Fruit fly (Drosophila melanogaster) whole organism, embryonic: ENCODE results near the gene CG6652.

Experiments
- Adf1 ChIP-seq: fragments of 200-800 bp; sonication (Bioruptor generic); IDR thresholded peaks from 2 replicates; pipeline ENCODE4 v1.3.6; 2022; ENCODE audit warnings: missing biosample characterization, missing genetic modification characterization
- Antp ChIP-seq: fragments of 200-800 bp; sonication (Bioruptor generic); optimal IDR thresholded peaks from 3 replicates; lab custom pipeline; 2016; ENCODE audit warnings: missing biosample characterization, missing genetic modification characterization
- Atf3 ChIP-seq: fragments of 200-800 bp; sonication (Bioruptor generic); optimal IDR thresholded peaks from 3 replicates; lab custom pipeline; 2016; ENCODE audit warnings: missing biosample characterization, missing genetic modification characterization
- B-H1 ChIP-seq: fragments of 200-800 bp; sonication (Bioruptor generic); IDR thresholded peaks from 3 replicates; pipeline ENCODE4 v1.3.6; 2022; ENCODE audit warnings: missing biosample characterization, missing genetic modification characterization
- BEAF-32 ChIP-seq: fragments of 200-800 bp; sonication (Bioruptor generic); optimal IDR thresholded peaks from 3 replicates; lab custom pipeline; 2017; ENCODE audit warnings: missing biosample characterization, missing genetic modification characterization, mild to moderate bottlenecking, moderate library complexity, missing genetic modification reagents
- Bdp1 ChIP-seq: fragments of 200-800 bp; sonication (Bioruptor generic); optimal IDR thresholded peaks from 3 replicates; lab custom pipeline; 2016; ENCODE audit warnings: missing biosample characterization, missing genetic modification characterization
- BtbVII ChIP-seq: fragments of 200-800 bp; sonication (Bioruptor generic); optimal IDR thresholded peaks from 3 replicates; lab custom pipeline; 2017; ENCODE audit warnings: missing biosample characterization, mild to moderate bottlenecking, missing genetic modification characterization
- CG10147 ChIP-seq: fragments of 200-800 bp; sonication (Bioruptor generic); optimal IDR thresholded peaks from 2 replicates; lab custom pipeline; 2019; ENCODE audit warnings: missing biosample characterization, mild to moderate bottlenecking, missing genetic modification characterization, moderate library complexity
- CG11398 ChIP-seq: fragments of 200-800 bp; sonication (Bioruptor generic); optimal IDR thresholded peaks from 2 replicates; lab custom pipeline; 2016; ENCODE audit warnings: missing biosample characterization, missing genetic modification characterization
- CG11723 ChIP-seq: fragments of 200-800 bp; sonication (Bioruptor generic); optimal IDR thresholded peaks from 2 replicates; lab custom pipeline; 2017; ENCODE audit warnings: missing biosample characterization, mild to moderate bottlenecking, missing genetic modification characterization
- CG13296 ChIP-seq: fragments of 200-800 bp; sonication (Bioruptor generic); optimal IDR thresholded peaks from 3 replicates; lab custom pipeline; 2018; ENCODE audit warnings: missing biosample characterization, mild to moderate bottlenecking, missing genetic modification characterization
- CG13424 ChIP-seq: fragments of 200-800 bp; sonication (Bioruptor generic); optimal IDR thresholded peaks from 2 replicates; lab custom pipeline; 2019; ENCODE audit warnings: missing biosample characterization, mild to moderate bottlenecking, missing genetic modification characterization, moderate library complexity
- CG15269 ChIP-seq: fragments of 200-800 bp; sonication (Bioruptor generic); optimal IDR thresholded peaks from 2 replicates; lab custom pipeline; 2018; ENCODE audit warnings: missing biosample characterization, mild to moderate bottlenecking, missing genetic modification characterization, moderate library complexity
- CG17802 ChIP-seq: fragments of 200-800 bp; sonication (Bioruptor generic); optimal IDR thresholded peaks from 2 replicates; lab custom pipeline; 2018; ENCODE audit warnings: missing biosample characterization, mild to moderate bottlenecking, missing genetic modification characterization, moderate library complexity
- CG17912 ChIP-seq: fragments of 200-800 bp; sonication (Bioruptor generic); optimal IDR thresholded peaks from 2 replicates; lab custom pipeline; 2018; ENCODE audit warnings: missing biosample characterization, mild to moderate bottlenecking, missing genetic modification characterization
- CG18476 ChIP-seq: fragments of 200-800 bp; sonication (Bioruptor generic); optimal IDR thresholded peaks from 2 replicates; lab custom pipeline; 2016; ENCODE audit warnings: missing biosample characterization, mild to moderate bottlenecking, missing genetic modification characterization
- CG2889 ChIP-seq: fragments of 200-800 bp; sonication (Bioruptor generic); IDR thresholded peaks from 3 replicates; pipeline ENCODE4 v1.3.6; 2022; ENCODE audit warnings: missing biosample characterization, missing genetic modification characterization
- CG33557 ChIP-seq: fragments of 200-800 bp; sonication (Bioruptor generic); optimal IDR thresholded peaks from 2 replicates; lab custom pipeline; 2019; ENCODE audit warnings: missing biosample characterization, mild to moderate bottlenecking, missing genetic modification characterization, moderate library complexity
- CG34224 ChIP-seq: fragments of 200-800 bp; sonication (Bioruptor generic); IDR thresholded peaks from 3 replicates; pipeline ENCODE4 v1.3.6; 2022; ENCODE audit warnings: missing biosample characterization, missing genetic modification characterization; ENCODE audit not compliant: partially characterized antibody
- CG4282 ChIP-seq: fragments of 200-800 bp; sonication (Bioruptor generic); optimal IDR thresholded peaks from 2 replicates; lab custom pipeline; 2016; ENCODE audit warnings: missing biosample characterization, missing genetic modification characterization
- CG7271 ChIP-seq: fragments of 200-800 bp; sonication (Bioruptor generic); optimal IDR thresholded peaks from 2 replicates; lab custom pipeline; 2018; ENCODE audit warnings: missing biosample characterization, mild to moderate bottlenecking, missing genetic modification characterization, moderate library complexity
- CG7963 ChIP-seq: fragments of 200-800 bp; sonication (Bioruptor generic); IDR thresholded peaks from 3 replicates; pipeline ENCODE4 v1.3.6; 2022; ENCODE audit warnings: missing biosample characterization, missing genetic modification characterization; ENCODE audit not compliant: partially characterized antibody
- Dbx ChIP-seq: fragments of 200-800 bp; sonication (Bioruptor generic); IDR thresholded peaks from 3 replicates; pipeline ENCODE4 v1.3.6; 2022; ENCODE audit warnings: missing biosample characterization, missing genetic modification characterization
- Dp ChIP-seq: fragments of 200-800 bp; sonication (Bioruptor generic); optimal IDR thresholded peaks from 2 replicates; lab custom pipeline; 2018; ENCODE audit warnings: missing biosample characterization, mild to moderate bottlenecking, missing genetic modification characterization, moderate library complexity
- Hr3 ChIP-seq: fragments of 200-800 bp; sonication (Bioruptor generic); optimal IDR thresholded peaks from 3 replicates; lab custom pipeline; 2016; ENCODE audit warnings: missing biosample characterization, missing genetic modification characterization
- Hr78 ChIP-seq, 2 experiments: fragments of 200-800 bp in 1 of 2; fragments of >200 bp in 1 of 2; sonication (Bioruptor generic) in 1 of 2; optimal IDR thresholded peaks; 2 replicates each; lab custom pipeline; 2017 to 2019; ENCODE audit warnings: missing biosample characterization in 2 of 2, missing genetic modification characterization in 2 of 2, mild to moderate bottlenecking in 1 of 2, moderate library complexity in 1 of 2
- Lhr ChIP-seq: fragments of 200-800 bp; sonication (Bioruptor generic); optimal IDR thresholded peaks from 3 replicates; lab custom pipeline; 2017; ENCODE audit warnings: mild to moderate bottlenecking, missing biosample characterization, missing genetic modification reagents, missing genetic modification characterization
- Lim3 ChIP-seq: fragments of 200-800 bp; sonication (Bioruptor generic); IDR thresholded peaks from 2 replicates; pipeline ENCODE4 v1.3.6; 2022; ENCODE audit warnings: missing biosample characterization, missing genetic modification characterization
- Mes4 ChIP-seq: fragments of 200-800 bp; sonication (Bioruptor generic); optimal IDR thresholded peaks from 2 replicates; lab custom pipeline; 2016; ENCODE audit warnings: missing biosample characterization, missing genetic modification characterization
- NFAT ChIP-seq: fragments of 200-800 bp; sonication (Bioruptor generic); IDR thresholded peaks from 2 replicates; pipeline ENCODE4 v1.3.6; 2022; ENCODE audit warnings: missing biosample characterization, missing genetic modification characterization
- Usf ChIP-seq: fragments of 200-800 bp; sonication (Bioruptor generic); optimal IDR thresholded peaks from 2 replicates; lab custom pipeline; 2017; ENCODE audit warnings: missing genotype, missing biosample characterization, missing genetic modification characterization
- ac ChIP-seq: fragments of 200-800 bp; sonication (Bioruptor generic); optimal IDR thresholded peaks from 3 replicates; lab custom pipeline; 2017; ENCODE audit warnings: missing biosample characterization, mild to moderate bottlenecking, missing genetic modification characterization
- bowl ChIP-seq: fragments of 200-800 bp; sonication (Bioruptor generic); IDR thresholded peaks from 2 replicates; pipeline ENCODE4 v1.3.6; 2022; ENCODE audit warnings: missing biosample characterization, missing genetic modification characterization
- cwo ChIP-seq: fragments of 200-800 bp; sonication (Bioruptor generic); optimal IDR thresholded peaks from 3 replicates; lab custom pipeline; 2017; ENCODE audit warnings: missing biosample characterization, missing genetic modification characterization, mild to moderate bottlenecking, moderate library complexity, missing genetic modification reagents
- danr ChIP-seq: fragments of 200-800 bp; sonication (Bioruptor generic); IDR thresholded peaks from 2 replicates; pipeline ENCODE4 v1.3.6; 2022; ENCODE audit warnings: missing biosample characterization, missing genetic modification characterization
- dm ChIP-seq: fragments of 200-800 bp; sonication (Bioruptor generic); optimal IDR thresholded peaks from 3 replicates; lab custom pipeline; 2016; ENCODE audit warnings: missing biosample characterization, missing genetic modification characterization
- dmrt11E ChIP-seq: fragments of 200-800 bp; sonication (Bioruptor generic); optimal IDR thresholded peaks from 3 replicates; lab custom pipeline; 2018; ENCODE audit warnings: missing biosample characterization, mild to moderate bottlenecking, missing genetic modification characterization, moderate library complexity
- eve ChIP-seq, 2 experiments: fragments of >200 bp; optimal IDR thresholded peaks; 2 replicates each; lab custom pipeline; 2017; ENCODE audit warnings: missing biosample characterization in 2 of 2, missing genetic modification characterization in 2 of 2
- gsb ChIP-seq: fragments of 200-800 bp; sonication (Bioruptor generic); IDR thresholded peaks from 2 replicates; pipeline ENCODE4 v1.3.6; 2022; ENCODE audit warnings: missing biosample characterization, missing genetic modification characterization
- nerfin-2 ChIP-seq: fragments of 200-800 bp; sonication (Bioruptor generic); IDR thresholded peaks from 2 replicates; pipeline ENCODE4 v1.3.6; 2022; ENCODE audit warnings: missing biosample characterization, missing genetic modification characterization; ENCODE audit not compliant: partially characterized antibody
- sim ChIP-seq: fragments of 200-800 bp; sonication (Bioruptor generic); IDR thresholded peaks from 2 replicates; pipeline ENCODE4 v1.3.6; 2022; ENCODE audit warnings: missing biosample characterization, missing genetic modification characterization
- sna ChIP-seq: fragments of 200-800 bp; sonication (Bioruptor generic); IDR thresholded peaks from 2 replicates; pipeline ENCODE4 v1.3.6; 2022; ENCODE audit warnings: missing biosample characterization, missing genetic modification characterization; ENCODE audit not compliant: partially characterized antibody
- tio ChIP-seq: fragments of 200-800 bp; sonication (Bioruptor generic); optimal IDR thresholded peaks from 2 replicates; lab custom pipeline; 2017; ENCODE audit warnings: missing biosample characterization, missing genetic modification characterization, inconsistent platforms
- tx ChIP-seq: fragments of 200-800 bp; sonication (Bioruptor generic); optimal IDR thresholded peaks from 2 replicates; lab custom pipeline; 2016; ENCODE audit warnings: missing biosample characterization, missing genetic modification characterization
- unpg ChIP-seq: fragments of 200-800 bp; sonication (Bioruptor generic); optimal IDR thresholded peaks from 3 replicates; lab custom pipeline; 2018; ENCODE audit warnings: missing biosample characterization, mild to moderate bottlenecking, missing genetic modification characterization, moderate library complexity
- wdn ChIP-seq: fragments of 200-800 bp; sonication (Bioruptor generic); IDR thresholded peaks from 2 replicates; pipeline ENCODE4 v1.3.6; 2022; ENCODE audit warnings: missing biosample characterization, missing genetic modification characterization
- z ChIP-seq: fragments of 200-800 bp; sonication (Bioruptor generic); IDR thresholded peaks from 3 replicates; pipeline ENCODE4 v1.3.6; 2022; ENCODE audit warnings: missing biosample characterization, missing genetic modification characterization
- zfh2 ChIP-seq: fragments of 200-800 bp; sonication (Bioruptor generic); optimal IDR thresholded peaks from 2 replicates; lab custom pipeline; 2016; ENCODE audit warnings: missing biosample characterization, missing genetic modification characterization

Gene CG6652

dm6 chr3L:16986062-16987013, 36.3 kb downstream of the CG6652 start (continued):
- TF ChIP-seq unpg (GFP tag; lab: Kevin White, UChicago) (peak; percentile 9), Antp (GFP tag; lab: Kevin White, UChicago) (peak; percentile 14), Atf3 (GFP tag; lab: Kevin White, UChicago) (no peak), Hr78 (GFP tag; optimal IDR thresholded peaks at IDR 0.05; lab: Kevin White, UChicago) (no peak), CG10147 (GFP tag; lab: Kevin White, UChicago) (peak; percentile 37), Hr3 (peak; percentile 29), Mes4 (GFP tag; lab: Kevin White, UChicago) (no peak), Dbx (GFP tag; lab: Robert Waterston, UW) (peak; percentile 46; the same call in 1 of the 3 replicates), dmrt11E (tag; lab: Kevin White, UChicago) (no peak), CG7963 (GFP tag; lab: Robert Waterston, UW) (no peak), Lhr (GFP tag; lab: Kevin White, UChicago) (no peak), CG34224 (GFP tag; lab: Robert Waterston, UW) (no peak), CG15269 (tag; lab: Kevin White, UChicago) (peak; percentile 69), CG11398 (GFP tag; lab: Kevin White, UChicago) (no peak), eve (GFP tag; optimal IDR thresholded peaks at IDR 0.05; lab: Kevin White, UChicago) (peak in 1 of 2 experiments; percentile 33), gsb (GFP tag; lab: Robert Waterston, UW) (no peak), Dp (GFP tag; lab: Kevin White, UChicago) (no peak), tio (peak; percentile 73), CG2889 (GFP tag; lab: Robert Waterston, UW) (peak; percentile 29; the same call in 1 of the 3 replicates), CG13296 (GFP tag; lab: Kevin White, UChicago) (peak; percentile 35), Bdp1 (GFP tag; lab: Kevin White, UChicago) (no peak), z (GFP tag; lab: Robert Waterston, UW) (peak; percentile 43; the same call in 1 of the 3 replicates), tx (GFP tag; lab: Kevin White, UChicago) (peak; percentile 13), danr (GFP tag; lab: Robert Waterston, UW) (no peak), CG11723 (GFP tag; lab: Kevin White, UChicago) (peak; percentile 1), nerfin-2 (GFP tag; lab: Robert Waterston, UW) (no peak), Adf1 (peak; percentile 10; the same call in 1 of the 2 replicates), CG18476 (GFP tag; lab: Kevin White, UChicago) (peak; percentile 47), BtbVII (GFP tag; lab: Kevin White, UChicago) (peak; percentile 21), dm (GFP tag; lab: Kevin White, UChicago) (no peak), ac (GFP tag; lab: Kevin White, UChicago) (no peak), Usf (GFP tag; lab: Kevin White, UChicago) (no peak), cwo (GFP tag; lab: Kevin White, UChicago) (peak; percentile 28), bowl (GFP tag; lab: Robert Waterston, UW) (peak; percentile 14; the same call in 1 of the 2 replicates), CG4282 (no peak), BEAF-32 (no peak), NFAT (GFP tag; lab: Robert Waterston, UW) (peak; percentile 75), CG17802 (peak; percentile 19), CG13424 (tag; lab: Kevin White, UChicago) (peak; percentile 58), Lim3 (GFP tag; lab: Robert Waterston, UW) (no peak), CG33557 (GFP tag; lab: Kevin White, UChicago) (no peak), sna (no peak), wdn (GFP tag; lab: Robert Waterston, UW) (peak; percentile 21; the same call in 1 of the 2 replicates), sim (no peak), CG17912 (GFP tag; lab: Kevin White, UChicago) (peak; percentile 4), zfh2 (GFP tag; lab: Kevin White, UChicago) (peak; percentile 19), B-H1 (GFP tag; lab: Robert Waterston, UW) (0 out of 3 replicates have a peak, but pooled peaks have one; percentile 22), CG7271 (tag; lab: Kevin White, UChicago) (no peak)
